Worm (Caenorhabditis elegans) whole organism, young adult: ENCODE measurements around the gene znf-593.
A peak's percentile ranks its signal among the peaks of the same experiment; 100 is the strongest.

Experiments used
- C06A6.2 ChIP-seq: fragments of 200-800 bp; sonication (Bioruptor generic); conservative IDR thresholded peaks from 2 replicates; pipeline ENCODE4 v1.3.6; 2022; ENCODE audit warnings: missing genetic modification characterization, missing compliant biosample characterization
- C17E4.6 ChIP-seq: fragments of 200-800 bp; sonication (Bioruptor generic); IDR thresholded peaks from 2 replicates; pipeline ENCODE4 v1.3.6; 2022; ENCODE audit warnings: missing genetic modification reagents, missing genetic modification characterization, missing compliant biosample characterization
- F52B5.7 ChIP-seq: sonication (generic microtip); optimal IDR thresholded peaks from 2 replicates; lab custom pipeline; 2016; ENCODE audit warnings: mild to moderate bottlenecking, missing genetic modification characterization, missing compliant biosample characterization
- F57A8.1 ChIP-seq: fragments of 200-800 bp; sonication (Bioruptor generic); optimal IDR thresholded peaks from 2 replicates; lab custom pipeline; 2018; ENCODE audit warnings: mild to moderate bottlenecking, missing genetic modification characterization, moderate library complexity, missing compliant biosample characterization
- Y53G8AR.9 ChIP-seq: fragments of 200-800 bp; sonication (Bioruptor generic); conservative IDR thresholded peaks from 2 replicates; pipeline ENCODE4 v1.3.6; 2022; ENCODE audit warnings: missing genetic modification reagents, missing genetic modification characterization, missing compliant biosample characterization
- Y56A3A.18 ChIP-seq: fragments of 200-800 bp; sonication (Bioruptor generic); IDR thresholded peaks from 2 replicates; pipeline ENCODE4 v1.3.6; 2022; ENCODE audit warnings: missing genetic modification reagents, missing genetic modification characterization, missing compliant biosample characterization
- Y95B8A.8 ChIP-seq: fragments of 200-800 bp; sonication (Bioruptor generic); IDR thresholded peaks from 2 replicates; pipeline ENCODE4 v1.3.6; 2022; ENCODE audit warnings: missing genetic modification reagents, missing genetic modification characterization, missing compliant biosample characterization
- ama-1 ChIP-seq, 3 experiments: fragments of 150-350 bp in 1 of 3; sonication (generic microtip) in 2 of 3; optimal IDR thresholded peaks; 2 replicates each; lab custom pipeline; 2014 to 2018; ENCODE audit warnings: missing biosample characterization in 2 of 3, missing genetic modification characterization in 2 of 3, missing genetic modification reagents in 2 of 3
- aptf-3 ChIP-seq: fragments of 200-800 bp; sonication (Bioruptor generic); IDR thresholded peaks from 2 replicates; pipeline ENCODE4 v1.3.6; 2022; ENCODE audit warnings: missing genetic modification characterization, missing compliant biosample characterization
- atf-7 ChIP-seq: sonication (generic microtip); optimal IDR thresholded peaks from 2 replicates; lab custom pipeline; 2017; ENCODE audit warnings: mild to moderate bottlenecking, missing genetic modification characterization, missing compliant biosample characterization
- athp-1 ChIP-seq: sonication (generic microtip); optimal IDR thresholded peaks from 2 replicates; lab custom pipeline; 2017; ENCODE audit warnings: mild to moderate bottlenecking, missing genetic modification characterization, missing compliant biosample characterization
- cebp-1 ChIP-seq, 2 experiments: fragments of 200-800 bp in 1 of 2; sonication (Bioruptor generic) in 1 of 2; sonication (generic microtip) in 1 of 2; IDR thresholded peaks in 1 of 2; optimal IDR thresholded peaks in 1 of 2; 2 replicates each; pipeline versions ENCODE4 v1.3.6 to Lab custom; 2017 to 2022; ENCODE audit warnings: missing compliant biosample characterization in 2 of 2, missing genetic modification characterization in 2 of 2, mild to moderate bottlenecking in 1 of 2, missing genetic modification reagents in 1 of 2, moderate library complexity in 1 of 2
- cebp-2 ChIP-seq: fragments of 200-800 bp; sonication (Bioruptor generic); IDR thresholded peaks from 2 replicates; pipeline ENCODE4 v1.3.6; 2022; ENCODE audit warnings: missing genetic modification characterization, missing compliant biosample characterization
- ceh-79 ChIP-seq: sonication (generic microtip); optimal IDR thresholded peaks from 2 replicates; lab custom pipeline; 2017; ENCODE audit warnings: mild to moderate bottlenecking, missing genetic modification characterization, missing compliant biosample characterization
- dox-1 ChIP-seq: fragments of 200-800 bp; sonication (Bioruptor generic); IDR thresholded peaks from 2 replicates; pipeline ENCODE4 v1.3.6; 2022; ENCODE audit warnings: missing genetic modification reagents, missing genetic modification characterization, missing compliant biosample characterization
- dpff-1 ChIP-seq: sonication (generic microtip); optimal IDR thresholded peaks from 2 replicates; lab custom pipeline; 2017; ENCODE audit warnings: mild to moderate bottlenecking, missing genetic modification characterization, missing compliant biosample characterization
- dpl-1 ChIP-seq: fragments of 150-350 bp; optimal IDR thresholded peaks from 2 replicates; lab custom pipeline; 2014; ENCODE audit warnings: missing biosample characterization, missing genetic modification reagents, missing genetic modification characterization
- efl-1 ChIP-seq: fragments of 150-350 bp; optimal IDR thresholded peaks from 2 replicates; lab custom pipeline; 2014; ENCODE audit warnings: missing biosample characterization, missing genetic modification reagents, missing genetic modification characterization
- fkh-3 ChIP-seq: sonication (generic microtip); optimal IDR thresholded peaks from 2 replicates; lab custom pipeline; 2016; ENCODE audit warnings: mild to moderate bottlenecking, missing genetic modification characterization, missing compliant biosample characterization
- him-1 ChIP-seq: sonication (generic microtip); optimal IDR thresholded peaks from 2 replicates; lab custom pipeline; 2016; ENCODE audit warnings: missing genotype, missing genetic modification reagents, missing genetic modification characterization, missing compliant biosample characterization
- hlh-12 ChIP-seq: sonication (generic microtip); optimal IDR thresholded peaks from 2 replicates; lab custom pipeline; 2016; ENCODE audit warnings: missing genetic modification characterization, missing compliant biosample characterization
- hmg-20 ChIP-seq: fragments of 200-800 bp; sonication (Bioruptor generic); IDR thresholded peaks from 2 replicates; pipeline ENCODE4 v1.3.6; 2022; ENCODE audit warnings: missing genetic modification reagents, missing genetic modification characterization, missing compliant biosample characterization
- let-526 ChIP-seq: fragments of 200-800 bp; sonication (Bioruptor generic); IDR thresholded peaks from 2 replicates; pipeline ENCODE4 v1.3.6; 2022; ENCODE audit warnings: missing genetic modification reagents, missing genetic modification characterization, missing compliant biosample characterization
- lin-26 ChIP-seq: fragments of 200-800 bp; sonication (Bioruptor generic); IDR thresholded peaks from 2 replicates; pipeline ENCODE4 v1.3.6; 2022; ENCODE audit warnings: missing genetic modification reagents, missing genetic modification characterization, missing compliant biosample characterization
- lin-40 ChIP-seq: sonication (generic microtip); optimal IDR thresholded peaks from 2 replicates; lab custom pipeline; 2016; ENCODE audit warnings: missing genetic modification characterization, mild to moderate bottlenecking, missing compliant biosample characterization, missing genotype, missing genetic modification reagents
- lin-54 ChIP-seq: fragments of 200-800 bp; sonication (Bioruptor generic); optimal IDR thresholded peaks from 2 replicates; lab custom pipeline; 2018; ENCODE audit warnings: mild to moderate bottlenecking, missing genetic modification characterization, missing compliant biosample characterization
- lsl-1 ChIP-seq: fragments of 200-800 bp; sonication (Bioruptor generic); optimal IDR thresholded peaks from 2 replicates; lab custom pipeline; 2018; ENCODE audit warnings: mild to moderate bottlenecking, missing genetic modification characterization, moderate library complexity, missing compliant biosample characterization
- lsy-27 ChIP-seq: sonication (generic microtip); optimal IDR thresholded peaks from 2 replicates; lab custom pipeline; 2017; ENCODE audit warnings: missing genetic modification characterization, mild to moderate bottlenecking, missing compliant biosample characterization, antibody characterized with exemption, missing genotype, borderline replicate concordance; ENCODE audit not compliant: insufficient read depth
- madf-6 ChIP-seq: fragments of 200-800 bp; sonication (Bioruptor generic); IDR thresholded peaks from 2 replicates; pipeline ENCODE4 v1.3.6; 2022; ENCODE audit warnings: missing genetic modification reagents, missing genetic modification characterization, missing compliant biosample characterization
- mcd-1 ChIP-seq: fragments of 200-800 bp; sonication (Bioruptor generic); IDR thresholded peaks from 2 replicates; pipeline ENCODE4 v1.3.6; 2022; ENCODE audit warnings: missing genetic modification reagents, missing genetic modification characterization, missing compliant biosample characterization
- mes-4 ChIP-seq: sonication (generic microtip); optimal IDR thresholded peaks from 2 replicates; lab custom pipeline; 2016; ENCODE audit warnings: missing genotype, missing genetic modification characterization, missing compliant biosample characterization
- nfyb-1 ChIP-seq: fragments of 200-800 bp; sonication (Bioruptor generic); IDR thresholded peaks from 2 replicates; pipeline ENCODE4 v1.3.6; 2022; ENCODE audit warnings: missing genetic modification reagents, missing genetic modification characterization, missing compliant biosample characterization
- nhr-27 ChIP-seq: fragments of 200-800 bp; sonication (Bioruptor generic); optimal IDR thresholded peaks from 2 replicates; lab custom pipeline; 2018; ENCODE audit warnings: mild to moderate bottlenecking, missing genetic modification characterization, moderate library complexity, missing compliant biosample characterization
- rcor-1 ChIP-seq: fragments of 200-800 bp; sonication (Bioruptor generic); IDR thresholded peaks from 2 replicates; pipeline ENCODE4 v1.3.6; 2022; ENCODE audit warnings: missing genetic modification reagents, missing genetic modification characterization, missing compliant biosample characterization
- repo-1 ChIP-seq: sonication (generic microtip); optimal IDR thresholded peaks from 2 replicates; lab custom pipeline; 2017; ENCODE audit warnings: mild to moderate bottlenecking, missing genetic modification characterization, missing compliant biosample characterization
- rpc-1 ChIP-seq, 2 experiments: fragments of 150-350 bp in 1 of 2; sonication (generic microtip) in 1 of 2; optimal IDR thresholded peaks; 2 replicates each; lab custom pipeline; 2014 to 2018; ENCODE audit warnings: missing biosample characterization in 1 of 2, missing genetic modification characterization in 1 of 2, missing genetic modification reagents in 1 of 2, missing genotype in 1 of 2
- snpc-1.3 ChIP-seq: sonication (generic microtip); optimal IDR thresholded peaks from 2 replicates; lab custom pipeline; 2017; ENCODE audit warnings: missing genetic modification characterization, mild to moderate bottlenecking, missing compliant biosample characterization, antibody characterized with exemption, moderate library complexity, missing genotype, missing genetic modification reagents; ENCODE audit not compliant: insufficient read depth
- ztf-28 ChIP-seq: fragments of 200-800 bp; sonication (Bioruptor generic); IDR thresholded peaks from 2 replicates; pipeline ENCODE4 v1.3.6; 2022; ENCODE audit warnings: missing genetic modification reagents, missing genetic modification characterization, missing compliant biosample characterization

znf-593 gene

DNA sequence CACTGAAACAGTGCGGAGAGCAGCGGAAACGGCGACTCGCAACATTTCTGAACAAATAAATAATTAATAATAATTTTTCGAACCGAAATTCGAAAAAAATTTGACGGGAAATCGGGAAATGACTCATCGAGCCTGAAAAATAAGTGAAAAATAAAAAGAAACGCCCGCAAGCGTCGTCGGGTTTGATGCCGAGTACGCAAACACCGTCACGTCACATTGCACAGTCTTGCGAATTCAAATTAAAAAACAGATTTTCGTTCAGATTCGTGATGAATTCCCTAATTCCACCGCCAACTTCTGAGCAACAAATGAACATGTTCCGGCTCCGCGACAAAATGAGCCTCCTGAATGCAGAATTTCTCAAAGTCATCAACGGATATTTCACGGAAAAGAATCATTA lies 2.9 kb downstream of the znf-593 start, which contains the start of the genes ndab-1 and npp-16 (continued):
- no peak for TF ChIP-seq cebp-1 (GFP tag; IDR thresholded peaks at IDR 0.05; lab: Robert Waterston, UW)
- peak; percentile 34 for TF ChIP-seq cebp-1 (tag; optimal IDR thresholded peaks at IDR 0.05; lab: Kevin White, UChicago)
- TF ChIP-seq him-1 (tag; lab: Kevin White, UChicago), result no peak
- no peak for TF ChIP-seq fkh-3 (tag; lab: Kevin White, UChicago)
- TF ChIP-seq lin-54 (GFP tag; lab: Kevin White, UChicago), result peak; percentile 45
- TF ChIP-seq C17E4.6 (GFP tag; lab: Robert Waterston, UW), result no peak
- no peak for TF ChIP-seq Y53G8AR.9 (GFP tag; lab: Robert Waterston, UW)
- TF ChIP-seq Y95B8A.8 (GFP tag; lab: Robert Waterston, UW), result no peak
- no peak for TF ChIP-seq Y56A3A.18
- TF ChIP-seq ceh-79 (tag; lab: Kevin White, UChicago), result no peak
- TF ChIP-seq lsl-1, result no peak
- TF ChIP-seq nfyb-1, result no peak
- TF ChIP-seq C06A6.2 (GFP tag; lab: Robert Waterston, UW), result no peak
- TF ChIP-seq cebp-2 (GFP tag; lab: Robert Waterston, UW), result no peak
- TF ChIP-seq mcd-1 (GFP tag; lab: Robert Waterston, UW), result no peak
- no peak for TF ChIP-seq hlh-12
- no peak for TF ChIP-seq snpc-1.3 (tag; lab: Kevin White, UChicago)
- TF ChIP-seq atf-7, result no peak
- peak; percentile 48; the same call in 1 of the 2 replicates for TF ChIP-seq madf-6 (GFP tag; lab: Robert Waterston, UW)
- no peak for TF ChIP-seq nhr-27 (tag; lab: Kevin White, UChicago)
- no peak for TF ChIP-seq dpff-1 (tag; lab: Kevin White, UChicago)
- no peak for TF ChIP-seq let-526 (GFP tag; lab: Robert Waterston, UW)
- no peak for TF ChIP-seq lin-26 (GFP tag; lab: Robert Waterston, UW)

DNA sequence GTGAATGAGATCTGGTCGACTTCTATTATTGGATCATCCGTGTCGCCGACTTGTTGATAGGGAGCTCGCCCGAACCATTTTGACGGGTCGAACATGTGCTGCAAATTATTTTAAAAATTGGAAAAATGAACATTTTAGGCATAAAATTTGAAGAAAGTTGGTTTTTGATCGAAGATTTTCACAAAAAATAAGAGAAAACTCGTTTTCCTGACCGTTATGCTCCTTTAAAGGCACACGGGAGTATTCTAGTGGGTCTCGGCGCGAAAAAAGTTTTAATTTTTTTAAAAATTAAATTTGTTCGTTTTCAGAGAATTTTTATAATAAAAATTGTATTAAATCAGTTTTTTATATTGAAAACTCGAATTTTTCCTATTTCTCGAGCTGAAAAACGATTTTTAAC lies 4.3 kb downstream of the znf-593 start, which contains the start of gene Y56A3A.16:
Y56A3A.16 (minus strand) TSS at position 101 of the 400 bp plus-strand sequence.
- no peak for TF ChIP-seq mes-4 (tag; lab: Kevin White, UChicago)
- no peak for TF ChIP-seq rcor-1 (GFP tag; lab: Robert Waterston, UW)
- TF ChIP-seq repo-1 (tag; lab: Kevin White, UChicago), result no peak
- TF ChIP-seq rpc-1 (optimal IDR thresholded peaks at IDR 0.05; lab: Kevin White, UChicago), result no peak
- no peak for TF ChIP-seq rpc-1 (tag; optimal IDR thresholded peaks at IDR 0.05; lab: Kevin White, UChicago)
- no peak for TF ChIP-seq dox-1 (GFP tag; lab: Robert Waterston, UW)
- TF ChIP-seq dpl-1 (GFP tag; lab: Kevin White, UChicago), result no peak
- no peak for TF ChIP-seq aptf-3 (GFP tag; lab: Robert Waterston, UW)
- TF ChIP-seq athp-1 (tag; lab: Kevin White, UChicago), result no peak
- no peak for TF ChIP-seq efl-1 (GFP tag; lab: Kevin White, UChicago)
- TF ChIP-seq hmg-20 (GFP tag; lab: Robert Waterston, UW), result no peak
- TF ChIP-seq ama-1 (optimal IDR thresholded peaks at IDR 0.05; lab: Kevin White, UChicago), result no peak
- TF ChIP-seq ama-1 (GFP tag; optimal IDR thresholded peaks at IDR 0.05; lab: Kevin White, UChicago), result no peak
- TF ChIP-seq lsy-27, result no peak
- no peak for TF ChIP-seq lin-40 (tag; lab: Kevin White, UChicago)
- TF ChIP-seq F57A8.1, result no peak
- no peak for TF ChIP-seq ztf-28
- no peak for TF ChIP-seq F52B5.7 (tag; lab: Kevin White, UChicago)
